Worm (Caenorhabditis elegans) whole organism, midembryonic: ENCODE data around the gene F58E6.6.

ENCODE experiments used
- T22C8.4 ChIP-seq: fragments of 200-800 bp; sonication (Bioruptor generic); IDR thresholded peaks from 2 replicates; pipeline ENCODE4 v1.3.6; 2022; ENCODE audit warnings: missing genetic modification characterization, missing compliant biosample characterization
- cog-1 ChIP-seq: sonication (generic microtip); optimal IDR thresholded peaks from 2 replicates; lab custom pipeline; 2016; ENCODE audit warnings: missing genetic modification characterization, missing compliant biosample characterization
- flt-1 ChIP-seq: fragments of 200-800 bp; sonication (Bioruptor generic); IDR thresholded peaks from 2 replicates; pipeline ENCODE4 v1.3.6; 2022; ENCODE audit warnings: missing genetic modification characterization, missing compliant biosample characterization
- klf-2 ChIP-seq: fragments of 200-800 bp; sonication (Bioruptor generic); conservative IDR thresholded peaks from 2 replicates; pipeline ENCODE4 v1.3.6; 2022; ENCODE audit warnings: missing genetic modification reagents, missing genetic modification characterization, missing compliant biosample characterization
- med-1 ChIP-seq: sonication (generic microtip); optimal IDR thresholded peaks from 2 replicates; lab custom pipeline; 2017; ENCODE audit warnings: missing genetic modification characterization, mild to moderate bottlenecking, missing compliant biosample characterization, antibody characterized with exemption, missing genetic modification reagents; ENCODE audit not compliant: insufficient read depth
- ref-1 ChIP-seq: fragments of 200-800 bp; sonication (Bioruptor generic); conservative IDR thresholded peaks from 2 replicates; pipeline ENCODE4 v1.3.6; 2022; ENCODE audit warnings: missing genetic modification reagents, missing genetic modification characterization, missing compliant biosample characterization
- tab-1 ChIP-seq: fragments of 200-800 bp; sonication (Bioruptor generic); IDR thresholded peaks from 2 replicates; pipeline ENCODE4 v1.3.6; 2022; ENCODE audit warnings: missing genetic modification characterization, missing compliant biosample characterization
- ztf-23 ChIP-seq: fragments of 200-800 bp; sonication (Bioruptor generic); IDR thresholded peaks from 2 replicates; pipeline ENCODE4 v1.3.6; 2022; ENCODE audit warnings: missing genetic modification reagents, missing genetic modification characterization, missing compliant biosample characterization
- ztf-29 ChIP-seq: fragments of 200-800 bp; sonication (Bioruptor generic); IDR thresholded peaks from 2 replicates; pipeline ENCODE4 v1.3.6; 2022; ENCODE audit warnings: missing genetic modification reagents, missing genetic modification characterization, missing compliant biosample characterization

F58E6.6 gene

DNA sequence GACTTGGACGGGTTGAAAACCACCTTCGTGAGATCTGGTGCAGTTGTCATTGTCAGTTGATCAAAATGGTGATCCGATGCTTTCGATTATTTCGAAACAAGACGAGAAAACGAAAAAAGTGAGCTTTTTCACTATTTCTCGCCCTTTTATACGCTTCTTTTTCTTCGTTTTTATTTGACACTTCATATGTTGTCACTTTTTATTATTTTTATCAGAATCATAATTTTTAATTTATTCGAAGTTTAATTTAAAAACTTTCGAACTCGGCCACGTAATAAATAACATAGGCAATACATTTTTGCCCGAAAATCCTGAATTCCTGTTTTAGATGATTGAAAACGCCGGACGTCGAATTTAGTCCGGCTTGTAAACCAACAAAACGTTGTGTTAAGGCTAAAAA lies 1.6 kb upstream of the F58E6.6 start, which contains the start of gene F58E6.5:
F58E6.5 (minus strand) TSS at position 101 of the 400 bp plus-strand sequence.
- TF ChIP-seq flt-1 (no peak), tab-1 (GFP tag; lab: Robert Waterston, UW) (no peak), med-1 (GFP tag; lab: Kevin White, UChicago) (no peak), ztf-29 (GFP tag; lab: Robert Waterston, UW) (no peak), cog-1 (no peak), ztf-23 (GFP tag; lab: Robert Waterston, UW) (no peak), ref-1 (GFP tag; lab: Robert Waterston, UW) (no peak), T22C8.4 (GFP tag; lab: Robert Waterston, UW) (no peak), klf-2 (GFP tag; lab: Robert Waterston, UW) (no peak)

DNA sequence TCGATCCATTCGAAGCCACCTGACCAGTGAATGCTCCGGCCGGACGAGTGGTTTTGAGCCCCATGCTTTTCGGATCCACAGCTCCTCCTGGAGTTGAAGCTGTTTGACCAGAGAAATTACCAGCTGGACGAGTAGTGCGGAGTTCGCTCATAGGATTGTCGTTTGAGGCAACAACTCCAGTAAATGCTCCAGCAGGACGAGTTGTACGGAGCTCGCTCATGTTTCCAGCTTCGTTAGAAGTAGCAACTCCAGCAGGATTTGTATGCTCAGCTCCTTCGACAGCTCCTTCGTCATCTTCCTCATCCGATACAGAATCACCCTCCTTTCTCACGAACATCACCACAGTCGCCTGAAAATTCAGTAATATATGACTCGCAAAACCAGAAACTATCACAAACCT lies 736 bp upstream of the F58E6.6 start:
- no peak for TF ChIP-seq med-1 (GFP tag; lab: Kevin White, UChicago)
- no peak for TF ChIP-seq T22C8.4 (GFP tag; lab: Robert Waterston, UW)

DNA sequence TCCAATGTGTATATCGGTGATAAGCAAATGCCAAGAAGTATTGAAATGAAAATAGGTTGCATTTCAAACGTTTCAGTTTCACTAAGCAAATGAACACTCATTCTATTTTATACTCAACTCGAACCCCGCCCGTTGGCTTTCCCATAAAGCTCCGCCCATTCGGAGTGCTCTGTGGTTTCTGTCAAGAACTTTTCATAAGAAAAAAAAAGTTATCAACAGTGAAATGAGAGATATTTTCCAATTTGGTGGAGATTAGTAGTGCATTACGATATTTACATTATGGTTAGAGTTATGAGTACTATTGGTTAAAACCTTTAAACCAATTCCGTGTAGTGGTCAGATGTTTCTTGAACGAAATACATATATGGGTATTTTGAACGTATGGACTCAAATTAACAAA lies 2.5 kb downstream of the F58E6.6 start, which contains the start of gene F58E6.4:
F58E6.4 (minus strand) TSS at position 101 of the 400 bp plus-strand sequence.
- no peak for TF ChIP-seq T22C8.4 (GFP tag; lab: Robert Waterston, UW)

DNA sequence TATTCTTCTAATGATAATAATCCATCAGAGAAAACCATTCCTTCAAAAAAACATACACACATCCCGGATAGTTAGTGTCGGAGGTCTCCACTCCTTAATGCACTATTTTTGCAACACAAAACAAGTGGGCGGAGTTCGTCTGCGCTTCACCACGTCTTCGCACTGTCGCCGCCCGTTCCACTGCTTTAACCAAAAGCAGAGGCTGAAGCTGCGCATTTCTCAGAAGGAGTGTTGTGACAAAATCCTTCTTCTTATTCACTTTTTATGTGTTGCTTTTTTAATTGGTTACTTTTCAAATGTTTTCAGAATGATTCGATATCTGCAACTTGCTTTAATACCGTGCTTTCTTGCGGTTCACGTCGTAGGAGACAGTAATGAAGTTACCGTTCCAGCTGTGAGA lies 7.9 kb downstream of the F58E6.6 start, which contains the start of gene F58E6.13:
F58E6.13 (plus strand) TSS at position 301 of the 400 bp plus-strand sequence.
- no peak for TF ChIP-seq ztf-29 (GFP tag; lab: Robert Waterston, UW)
- no peak for TF ChIP-seq med-1 (GFP tag; lab: Kevin White, UChicago)
- no peak for TF ChIP-seq cog-1
- no peak for TF ChIP-seq klf-2 (GFP tag; lab: Robert Waterston, UW)
- no peak for TF ChIP-seq T22C8.4 (GFP tag; lab: Robert Waterston, UW)
- TF ChIP-seq ref-1 (GFP tag; lab: Robert Waterston, UW), result no peak
- no peak for TF ChIP-seq ztf-23 (GFP tag; lab: Robert Waterston, UW)
- no peak for TF ChIP-seq tab-1 (GFP tag; lab: Robert Waterston, UW)
- no peak for TF ChIP-seq flt-1

DNA sequence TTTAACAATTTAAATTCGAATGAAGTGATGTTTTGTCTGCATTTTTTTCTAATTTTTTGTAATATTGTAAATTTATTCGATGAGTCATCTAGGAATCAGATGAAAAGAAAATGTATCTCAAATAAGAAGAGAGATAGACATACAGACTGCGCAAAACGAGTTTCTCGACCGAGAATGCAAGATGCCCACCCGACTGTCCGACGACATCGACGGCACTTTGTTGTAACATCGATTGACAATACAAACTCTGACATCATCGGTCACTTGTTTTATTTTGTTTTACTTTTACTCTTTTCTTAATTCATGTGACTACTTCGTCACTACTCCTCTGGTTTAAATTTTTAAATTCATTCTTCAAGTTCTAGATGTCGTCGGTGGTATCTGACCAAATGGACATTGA lies 12.0 kb downstream of the F58E6.6 start, which contains the start of gene sta-2:
sta-2 (plus strand) TSS at position 349 of the 400 bp plus-strand sequence.
- TF ChIP-seq flt-1 (no peak), ztf-23 (GFP tag; lab: Robert Waterston, UW) (no peak), ref-1 (GFP tag; lab: Robert Waterston, UW) (no peak)

DNA sequence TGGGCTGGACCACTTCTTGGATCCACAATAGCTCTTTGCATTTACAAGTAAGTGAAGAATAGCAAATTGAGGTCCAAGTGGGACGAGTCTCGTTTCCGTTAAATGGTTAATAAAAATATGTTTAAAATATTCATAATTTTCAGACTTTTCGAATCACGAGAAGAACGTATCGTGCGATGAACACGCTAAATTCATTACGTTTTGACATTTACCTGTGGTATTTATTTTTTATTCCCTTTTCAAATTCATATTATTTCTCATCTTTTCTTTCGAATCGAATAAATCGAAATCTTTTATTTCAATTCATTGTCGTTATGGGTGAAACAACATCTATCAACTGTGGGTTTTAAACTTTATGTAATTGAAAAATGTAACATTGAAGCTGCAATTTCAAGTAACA lies 13.4 kb downstream of the F58E6.6 start, which contains the start of gene marc-1:
marc-1 (plus strand) TSS at position 301 of the 400 bp plus-strand sequence.
- no peak for TF ChIP-seq tab-1 (GFP tag; lab: Robert Waterston, UW)
- no peak for TF ChIP-seq med-1 (GFP tag; lab: Kevin White, UChicago)
- no peak for TF ChIP-seq ref-1 (GFP tag; lab: Robert Waterston, UW)
- no peak for TF ChIP-seq ztf-23 (GFP tag; lab: Robert Waterston, UW)
- no peak for TF ChIP-seq cog-1
- no peak for TF ChIP-seq klf-2 (GFP tag; lab: Robert Waterston, UW)
- TF ChIP-seq flt-1, result no peak
- no peak for TF ChIP-seq T22C8.4 (GFP tag; lab: Robert Waterston, UW)
- TF ChIP-seq ztf-29 (GFP tag; lab: Robert Waterston, UW), result no peak

DNA sequence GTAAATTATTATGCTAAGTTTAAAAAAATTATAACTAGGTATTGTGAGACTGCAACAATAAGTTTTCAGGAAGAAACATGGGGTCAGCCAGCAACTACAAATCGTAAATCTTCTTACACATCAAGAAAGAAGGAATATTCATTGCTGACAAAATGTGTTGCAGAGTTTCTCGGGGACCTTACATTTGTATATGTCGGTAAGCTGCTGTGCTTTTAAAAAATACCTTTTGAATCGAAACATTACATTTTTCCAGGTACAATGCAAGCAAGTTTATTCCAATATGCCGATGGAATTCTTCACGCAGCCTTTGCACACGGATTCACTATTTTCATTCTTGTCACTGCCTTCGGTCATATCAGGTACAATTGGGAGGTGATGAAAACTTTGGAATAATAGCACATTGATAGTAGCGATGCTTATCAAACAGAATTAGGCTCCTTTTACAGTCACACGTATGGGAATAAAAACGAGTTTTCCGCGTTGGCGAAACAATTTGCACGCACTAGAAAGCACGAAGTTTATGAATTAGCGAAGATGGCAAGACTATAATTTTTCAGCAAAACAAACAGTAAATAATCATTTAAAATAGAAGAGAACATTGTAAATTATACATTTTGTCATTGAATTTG lies 14.6 kb downstream of the F58E6.6 start:
- TF ChIP-seq cog-1, result no peak
- TF ChIP-seq med-1 (GFP tag; lab: Kevin White, UChicago), result no peak
- no peak for TF ChIP-seq tab-1 (GFP tag; lab: Robert Waterston, UW)
- no peak for TF ChIP-seq ztf-29 (GFP tag; lab: Robert Waterston, UW)
- TF ChIP-seq T22C8.4 (GFP tag; lab: Robert Waterston, UW), result no peak
- no peak for TF ChIP-seq klf-2 (GFP tag; lab: Robert Waterston, UW)
- TF ChIP-seq ref-1 (GFP tag; lab: Robert Waterston, UW), result no peak
- no peak for TF ChIP-seq ztf-23 (GFP tag; lab: Robert Waterston, UW)
- no peak for TF ChIP-seq flt-1

DNA sequence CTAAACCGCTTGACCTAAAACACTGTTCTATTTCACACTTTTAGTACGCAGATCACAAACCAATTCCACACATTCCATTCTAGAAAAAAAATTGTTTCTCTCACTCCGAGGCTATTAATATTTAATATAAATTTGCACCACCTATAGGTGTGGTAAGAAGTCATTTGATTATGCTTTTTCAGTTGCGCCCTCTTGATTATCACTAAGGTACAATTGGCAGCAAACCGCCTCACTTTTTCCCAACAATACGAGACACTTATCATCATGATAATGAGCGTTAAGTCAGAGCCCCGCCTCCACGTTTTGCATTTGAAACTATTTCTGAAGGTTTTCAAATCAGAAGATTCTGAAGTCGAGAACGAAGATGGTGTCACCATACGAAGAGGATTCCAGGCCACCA lies 15.5 kb downstream of the F58E6.6 start, which contains the start of gene aqp-4:
aqp-4 (plus strand) TSS at position 270 of the 400 bp plus-strand sequence.
- TF ChIP-seq ztf-23 (GFP tag; lab: Robert Waterston, UW) (no peak), med-1 (GFP tag; lab: Kevin White, UChicago) (no peak), T22C8.4 (GFP tag; lab: Robert Waterston, UW) (no peak), ref-1 (GFP tag; lab: Robert Waterston, UW) (no peak), cog-1 (no peak), klf-2 (GFP tag; lab: Robert Waterston, UW) (no peak), flt-1 (no peak), ztf-29 (GFP tag; lab: Robert Waterston, UW) (no peak), tab-1 (GFP tag; lab: Robert Waterston, UW) (no peak)

DNA sequence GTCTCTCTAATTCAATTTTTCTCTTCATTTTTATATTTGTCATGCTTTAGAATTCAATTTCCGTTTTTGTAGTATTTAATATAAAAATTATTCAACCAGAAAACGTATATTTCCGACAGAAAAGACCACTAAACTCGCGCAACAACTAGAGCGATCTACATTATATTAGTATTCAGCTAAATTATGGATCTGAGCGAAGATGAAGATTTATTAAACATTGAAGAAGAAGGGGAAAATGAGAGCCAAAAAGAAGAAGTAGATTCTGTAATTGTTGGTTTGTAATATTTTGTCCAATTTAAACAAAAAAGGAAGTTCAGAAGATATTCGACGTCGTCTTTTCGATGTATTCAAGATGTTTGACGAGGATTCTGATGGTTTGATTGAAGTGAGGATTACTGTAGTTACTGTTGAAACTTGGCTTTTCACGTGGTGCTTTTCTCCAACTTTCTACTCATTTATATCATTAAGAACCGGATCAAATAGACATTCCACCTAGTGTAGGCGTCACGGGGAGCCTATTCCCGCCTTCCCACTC lies 18.8 kb downstream of the F58E6.6 start, which contains the start of gene cal-7:
cal-7 (plus strand) TSS at position 184 of the 535 bp plus-strand sequence.
- TF ChIP-seq klf-2 (GFP tag; lab: Robert Waterston, UW) (no peak), ztf-29 (GFP tag; lab: Robert Waterston, UW) (no peak), med-1 (GFP tag; lab: Kevin White, UChicago) (no peak), cog-1 (no peak), flt-1 (no peak), T22C8.4 (GFP tag; lab: Robert Waterston, UW) (no peak), tab-1 (GFP tag; lab: Robert Waterston, UW) (no peak), ztf-23 (GFP tag; lab: Robert Waterston, UW) (no peak), ref-1 (GFP tag; lab: Robert Waterston, UW) (no peak)
